Worm (Caenorhabditis elegans) whole organism, L4/young adult: ENCODE measurements around the gene F54D12.1.

Experiments
- W03F9.2 ChIP-seq: fragments of 150-350 bp; optimal IDR thresholded peaks from 2 replicates; lab custom pipeline; 2014; ENCODE audit warnings: missing biosample characterization, missing genetic modification characterization
- dao-5 ChIP-seq: sonication (generic microtip); optimal IDR thresholded peaks from 2 replicates; lab custom pipeline; 2016; ENCODE audit warnings: missing genotype, missing genetic modification characterization, moderate library complexity, missing compliant biosample characterization
- him-1 ChIP-seq: sonication (generic microtip); optimal IDR thresholded peaks from 2 replicates; lab custom pipeline; 2016; ENCODE audit warnings: missing genotype, missing genetic modification reagents, missing genetic modification characterization, missing compliant biosample characterization

DNA sequence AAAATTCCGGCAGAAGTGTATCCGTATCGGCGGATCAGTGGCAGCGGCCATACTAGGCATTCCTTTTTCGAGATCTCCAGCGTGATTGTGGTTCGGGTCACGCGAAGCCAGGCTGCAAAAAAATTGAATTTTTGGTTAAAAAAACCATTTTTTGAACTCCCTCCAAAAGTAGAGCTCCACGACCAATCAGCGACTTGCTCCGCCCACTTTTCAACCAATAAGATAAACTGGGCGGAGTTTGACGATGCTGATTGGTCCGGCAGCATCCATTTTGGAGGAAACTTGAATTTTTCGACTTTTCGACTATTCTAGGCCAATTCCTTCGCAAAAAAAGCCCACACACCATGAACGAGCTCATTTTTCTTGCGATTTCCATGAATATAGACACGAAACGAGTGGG, 25.7 kb upstream of the F54D12.1 start:
- no peak for TF ChIP-seq W03F9.2
- TF ChIP-seq him-1: no peak
- TF ChIP-seq dao-5 (tag; lab: Kevin White, UChicago): no peak
